Fruit fly (Drosophila melanogaster) whole organism, embryonic: ENCODE measurements around the gene scrt.

Experiments used
- Aef1 ChIP-seq: fragments of 200-800 bp; sonication (Bioruptor generic); IDR thresholded peaks from 3 replicates; pipeline ENCODE4 v1.3.6; 2022; ENCODE audit warnings: missing biosample characterization, missing genetic modification characterization
- Blimp-1 ChIP-seq: fragments of 200-800 bp; sonication (Bioruptor generic); optimal IDR thresholded peaks from 3 replicates; lab custom pipeline; 2018; ENCODE audit warnings: missing biosample characterization, missing genetic modification characterization, mild to moderate bottlenecking, moderate library complexity, missing genetic modification reagents
- CG13123 ChIP-seq: fragments of 200-800 bp; sonication (Bioruptor generic); optimal IDR thresholded peaks from 2 replicates; lab custom pipeline; 2016; ENCODE audit warnings: missing biosample characterization, missing genetic modification characterization
- CG15073 ChIP-seq: fragments of 200-800 bp; sonication (Bioruptor generic); optimal IDR thresholded peaks from 2 replicates; lab custom pipeline; 2016; ENCODE audit warnings: missing biosample characterization, missing genetic modification characterization
- CG1603 ChIP-seq: fragments of 200-800 bp; sonication (Bioruptor generic); optimal IDR thresholded peaks from 2 replicates; lab custom pipeline; 2019; ENCODE audit warnings: missing biosample characterization, mild to moderate bottlenecking, missing genetic modification characterization, moderate library complexity
- CG16779 ChIP-seq: fragments of 200-800 bp; sonication (Bioruptor generic); IDR thresholded peaks from 2 replicates; pipeline ENCODE4 v1.3.6; 2022; ENCODE audit warnings: missing biosample characterization, missing genetic modification characterization
- CG17186 ChIP-seq: fragments of 200-800 bp; sonication (Bioruptor generic); optimal IDR thresholded peaks from 3 replicates; lab custom pipeline; 2017; ENCODE audit warnings: missing biosample characterization, missing genetic modification reagents, missing genetic modification characterization
- CG18599 ChIP-seq: fragments of 200-800 bp; sonication (Bioruptor generic); optimal IDR thresholded peaks from 3 replicates; lab custom pipeline; 2017; ENCODE audit warnings: missing biosample characterization, missing genetic modification characterization, mild to moderate bottlenecking, moderate library complexity, missing genetic modification reagents
- CG18619 ChIP-seq: fragments of 200-800 bp; sonication (Bioruptor generic); optimal IDR thresholded peaks from 3 replicates; lab custom pipeline; 2017; ENCODE audit warnings: missing biosample characterization, mild to moderate bottlenecking, missing genetic modification characterization
- CG2678 ChIP-seq: fragments of 200-800 bp; sonication (Bioruptor generic); optimal IDR thresholded peaks from 3 replicates; lab custom pipeline; 2019; ENCODE audit warnings: missing biosample characterization, mild to moderate bottlenecking, missing genetic modification characterization, moderate library complexity
- CG4617 ChIP-seq: fragments of 200-800 bp; sonication (Bioruptor generic); optimal IDR thresholded peaks from 3 replicates; lab custom pipeline; 2016; ENCODE audit warnings: missing biosample characterization, missing genetic modification characterization, borderline replicate concordance
- CG4854 ChIP-seq: fragments of 200-800 bp; sonication (Bioruptor generic); optimal IDR thresholded peaks from 2 replicates; lab custom pipeline; 2016; ENCODE audit warnings: missing biosample characterization, missing genetic modification characterization, inconsistent platforms
- CG5245 ChIP-seq: fragments of 200-800 bp; sonication (Bioruptor generic); optimal IDR thresholded peaks from 3 replicates; lab custom pipeline; 2016; ENCODE audit warnings: missing biosample characterization, missing genetic modification characterization
- CG7928 ChIP-seq: fragments of 200-800 bp; sonication (Bioruptor generic); optimal IDR thresholded peaks from 2 replicates; lab custom pipeline; 2017; ENCODE audit warnings: missing biosample characterization, mild to moderate bottlenecking, missing genetic modification characterization
- CG8924 ChIP-seq: fragments of 200-800 bp; optimal IDR thresholded peaks from 3 replicates; lab custom pipeline; 2019; ENCODE audit warnings: missing biosample characterization, mild to moderate bottlenecking, missing genetic modification characterization, moderate library complexity
- CG9609 ChIP-seq: fragments of 200-800 bp; sonication (Bioruptor generic); optimal IDR thresholded peaks from 3 replicates; lab custom pipeline; 2016; ENCODE audit warnings: missing biosample characterization, missing genetic modification characterization
- CG9932 ChIP-seq: fragments of 200-800 bp; sonication (Bioruptor generic); IDR thresholded peaks from 2 replicates; pipeline ENCODE4 v1.3.6; 2022; ENCODE audit warnings: missing biosample characterization, missing genetic modification characterization
- D ChIP-seq, 2 experiments: fragments of 200-800 bp in 1 of 2; fragments of >200 bp in 1 of 2; sonication (Bioruptor generic) in 1 of 2; optimal IDR thresholded peaks; 2 replicates in 1 of 2; 3 replicates in 1 of 2; lab custom pipeline; 2017; ENCODE audit warnings: mild to moderate bottlenecking in 1 of 2, missing biosample characterization in 1 of 2, missing genetic modification characterization in 1 of 2, missing genetic modification reagents in 1 of 2
- D19B ChIP-seq: fragments of 200-800 bp; sonication (Bioruptor generic); optimal IDR thresholded peaks from 2 replicates; lab custom pipeline; 2017; ENCODE audit warnings: missing biosample characterization, mild to moderate bottlenecking, missing genetic modification characterization
- Dp ChIP-seq: fragments of 200-800 bp; sonication (Bioruptor generic); optimal IDR thresholded peaks from 2 replicates; lab custom pipeline; 2018; ENCODE audit warnings: missing biosample characterization, mild to moderate bottlenecking, missing genetic modification characterization, moderate library complexity
- Dref ChIP-seq: fragments of 200-800 bp; sonication (Bioruptor generic); IDR thresholded peaks from 2 replicates; pipeline ENCODE4 v1.3.6; 2022; ENCODE audit warnings: missing biosample characterization, missing genetic modification characterization
- Drgx ChIP-seq: fragments of 200-800 bp; sonication (Bioruptor generic); IDR thresholded peaks from 2 replicates; pipeline ENCODE4 v1.3.6; 2022; ENCODE audit warnings: missing biosample characterization, missing genetic modification characterization
- ERR ChIP-seq: fragments of 200-800 bp; sonication (Bioruptor generic); optimal IDR thresholded peaks from 2 replicates; lab custom pipeline; 2016; ENCODE audit warnings: missing biosample characterization, missing genetic modification characterization
- Gug ChIP-seq: fragments of 200-800 bp; sonication (Bioruptor generic); IDR thresholded peaks from 4 replicates; pipeline ENCODE4 v1.3.6; 2022; ENCODE audit warnings: missing biosample characterization, missing genetic modification characterization
- H15 ChIP-seq: fragments of 200-800 bp; sonication (Bioruptor generic); IDR thresholded peaks from 3 replicates; pipeline ENCODE4 v1.3.6; 2022; ENCODE audit warnings: missing biosample characterization, missing genetic modification characterization
- HLH4C ChIP-seq: fragments of 200-800 bp; sonication (Bioruptor generic); IDR thresholded peaks from 3 replicates; pipeline ENCODE4 v1.3.6; 2022; ENCODE audit warnings: missing biosample characterization, missing genetic modification characterization; ENCODE audit not compliant: partially characterized antibody
- Hand ChIP-seq: fragments of 200-800 bp; sonication (Bioruptor generic); optimal IDR thresholded peaks from 2 replicates; lab custom pipeline; 2017; ENCODE audit warnings: mild to moderate bottlenecking, missing biosample characterization, missing genetic modification reagents, missing genetic modification characterization
- Hmr ChIP-seq: fragments of 200-800 bp; sonication (Bioruptor generic); optimal IDR thresholded peaks from 3 replicates; lab custom pipeline; 2017; ENCODE audit warnings: mild to moderate bottlenecking, missing biosample characterization, missing genetic modification reagents, missing genetic modification characterization
- Lhr ChIP-seq: fragments of 200-800 bp; sonication (Bioruptor generic); optimal IDR thresholded peaks from 3 replicates; lab custom pipeline; 2017; ENCODE audit warnings: mild to moderate bottlenecking, missing biosample characterization, missing genetic modification reagents, missing genetic modification characterization
- MBD-R2 ChIP-seq: fragments of 200-800 bp; sonication (Bioruptor generic); IDR thresholded peaks from 2 replicates; pipeline ENCODE4 v1.3.6; 2022; ENCODE audit warnings: missing biosample characterization, missing genetic modification characterization
- Med ChIP-seq: fragments of 200-800 bp; sonication (Bioruptor generic); peaks from one replicate; lab custom pipeline; 2016; ENCODE audit warnings: missing biosample characterization, missing genetic modification characterization, mild to moderate bottlenecking, inconsistent platforms, moderate library complexity
- Opbp ChIP-seq: fragments of 200-800 bp; sonication (Bioruptor generic); IDR thresholded peaks from 3 replicates; pipeline ENCODE4 v1.3.6; 2022; ENCODE audit warnings: missing biosample characterization, missing genetic modification characterization; ENCODE audit not compliant: partially characterized antibody
- TFAM ChIP-seq: fragments of 200-800 bp; sonication (Bioruptor generic); optimal IDR thresholded peaks from 2 replicates; lab custom pipeline; 2017; ENCODE audit warnings: missing biosample characterization, missing genetic modification characterization, inconsistent platforms
- ash1 ChIP-seq: fragments of 200-800 bp; sonication (Bioruptor generic); optimal IDR thresholded peaks from 2 replicates; lab custom pipeline; 2018; ENCODE audit warnings: missing biosample characterization, mild to moderate bottlenecking, missing genetic modification characterization
- ato ChIP-seq: fragments of 200-800 bp; sonication (Bioruptor generic); IDR thresholded peaks from 2 replicates; pipeline ENCODE4 v1.3.6; 2022; ENCODE audit warnings: missing biosample characterization, missing genetic modification characterization; ENCODE audit not compliant: partially characterized antibody
- crp ChIP-seq, 2 experiments: fragments of 200-800 bp; sonication (Bioruptor generic); optimal IDR thresholded peaks; 2 replicates in 1 of 2; 3 replicates in 1 of 2; lab custom pipeline; 2017; ENCODE audit warnings: missing biosample characterization in 2 of 2, missing genetic modification characterization in 2 of 2, mild to moderate bottlenecking in 1 of 2, moderate library complexity in 1 of 2
- dm ChIP-seq: fragments of 200-800 bp; sonication (Bioruptor generic); optimal IDR thresholded peaks from 3 replicates; lab custom pipeline; 2016; ENCODE audit warnings: missing biosample characterization, missing genetic modification characterization
- dmrt11E ChIP-seq: fragments of 200-800 bp; sonication (Bioruptor generic); optimal IDR thresholded peaks from 3 replicates; lab custom pipeline; 2018; ENCODE audit warnings: missing biosample characterization, mild to moderate bottlenecking, missing genetic modification characterization, moderate library complexity
- dysf ChIP-seq: fragments of 200-800 bp; sonication (Bioruptor generic); IDR thresholded peaks from 3 replicates; pipeline ENCODE4 v1.3.6; 2022; ENCODE audit warnings: missing biosample characterization, missing genetic modification characterization
- ems ChIP-seq: fragments of 200-800 bp; sonication (Bioruptor generic); optimal IDR thresholded peaks from 3 replicates; lab custom pipeline; 2016; ENCODE audit warnings: missing biosample characterization, missing genetic modification characterization
- gcm ChIP-seq: fragments of 200-800 bp; sonication (Bioruptor generic); optimal IDR thresholded peaks from 2 replicates; lab custom pipeline; 2019; ENCODE audit warnings: missing biosample characterization, mild to moderate bottlenecking, missing genetic modification characterization, moderate library complexity
- gem ChIP-seq: fragments of 200-800 bp; sonication (Bioruptor generic); optimal IDR thresholded peaks from 2 replicates; lab custom pipeline; 2019; ENCODE audit warnings: missing biosample characterization, mild to moderate bottlenecking, missing genetic modification characterization, moderate library complexity
- h ChIP-seq: fragments of >200 bp; optimal IDR thresholded peaks from 2 replicates; lab custom pipeline; 2017
- ham ChIP-seq: fragments of 200-800 bp; sonication (Bioruptor generic); IDR thresholded peaks from 2 replicates; pipeline ENCODE4 v1.3.6; 2022; ENCODE audit warnings: missing biosample characterization, missing genetic modification characterization
- ind ChIP-seq: fragments of 200-800 bp; sonication (Bioruptor generic); optimal IDR thresholded peaks from 3 replicates; lab custom pipeline; 2016; ENCODE audit warnings: missing biosample characterization, missing genetic modification characterization
- jumu ChIP-seq: fragments of 200-800 bp; sonication (Bioruptor generic); optimal IDR thresholded peaks from 3 replicates; lab custom pipeline; 2016; ENCODE audit warnings: missing biosample characterization, missing genetic modification characterization
- lmd ChIP-seq: fragments of 200-800 bp; sonication (Bioruptor generic); IDR thresholded peaks from 2 replicates; pipeline ENCODE4 v1.3.6; 2022; ENCODE audit warnings: missing biosample characterization, missing genetic modification characterization
- nerfin-2 ChIP-seq: fragments of 200-800 bp; sonication (Bioruptor generic); IDR thresholded peaks from 2 replicates; pipeline ENCODE4 v1.3.6; 2022; ENCODE audit warnings: missing biosample characterization, missing genetic modification characterization; ENCODE audit not compliant: partially characterized antibody
- nmo ChIP-seq: fragments of 200-800 bp; sonication (Bioruptor generic); optimal IDR thresholded peaks from 2 replicates; lab custom pipeline; 2018; ENCODE audit warnings: missing biosample characterization, mild to moderate bottlenecking, missing genetic modification characterization, moderate library complexity
- shn ChIP-seq: fragments of 200-800 bp; sonication (Bioruptor generic); optimal IDR thresholded peaks from 3 replicates; lab custom pipeline; 2016; ENCODE audit warnings: missing biosample characterization, missing genetic modification characterization
- sob ChIP-seq: fragments of 200-800 bp; sonication (Bioruptor generic); IDR thresholded peaks from 2 replicates; pipeline ENCODE4 v1.3.6; 2022; ENCODE audit warnings: missing biosample characterization, missing genetic modification characterization

Gene scrt

DNA sequence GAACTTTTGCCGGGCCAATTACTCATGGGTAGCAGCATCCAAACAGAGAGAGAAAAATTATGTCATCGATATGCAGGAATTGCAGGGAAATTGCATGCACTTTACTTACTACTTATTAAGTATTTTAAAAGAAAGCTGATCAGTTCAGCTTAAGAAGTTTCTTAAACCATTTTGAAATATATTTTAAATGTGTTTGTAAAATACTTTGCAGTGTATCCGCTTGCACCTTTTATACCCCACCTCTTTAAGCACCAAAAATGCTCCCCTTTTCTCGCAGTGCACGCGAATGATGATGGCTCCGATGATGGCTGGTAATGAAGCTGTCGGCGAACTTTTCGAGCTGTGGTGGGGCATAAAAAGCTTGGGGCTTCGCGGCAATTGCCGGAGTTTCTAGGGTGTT lies 31.2 kb upstream of the scrt start, which contains the start of gene CG14984 (continued):
- TF ChIP-seq gcm (GFP tag; lab: Kevin White, UChicago) (no peak), Med (GFP tag; lab: Kevin White, UChicago) (peak; percentile 86), Lhr (no peak), ato (no peak), CG2678 (peak; percentile 70), CG16779 (GFP tag; lab: Robert Waterston, UW) (no peak), dysf (GFP tag; lab: Robert Waterston, UW) (peak; percentile 74; the same call in 2 of the 3 replicates), gem (peak; percentile 38), Opbp (GFP tag; lab: Robert Waterston, UW) (no peak), Dref (GFP tag; lab: Robert Waterston, UW) (no peak), dm (GFP tag; lab: Kevin White, UChicago) (no peak), ash1 (no peak), ham (no peak), Blimp-1 (GFP tag; lab: Kevin White, UChicago) (peak; percentile 21), crp (GFP tag; optimal IDR thresholded peaks at IDR 0.05; lab: Kevin White, UChicago) (no peak), shn (GFP tag; lab: Kevin White, UChicago) (peak; percentile 16), ERR (peak; percentile 1), Dp (GFP tag; lab: Kevin White, UChicago) (no peak), nerfin-2 (GFP tag; lab: Robert Waterston, UW) (no peak), h (lab: Kevin White, UChicago) (no peak), nmo (GFP tag; lab: Kevin White, UChicago) (no peak), Hand (GFP tag; lab: Kevin White, UChicago) (no peak), HLH4C (no peak), CG9932 (peak; percentile 69), CG4854 (no peak), CG18619 (GFP tag; lab: Kevin White, UChicago) (no peak), MBD-R2 (GFP tag; lab: Robert Waterston, UW) (no peak), ems (GFP tag; lab: Kevin White, UChicago) (peak; percentile 57), jumu (no peak), Gug (GFP tag; lab: Robert Waterston, UW) (peak; percentile 57; the same call in 2 of the 4 replicates), CG13123 (GFP tag; lab: Kevin White, UChicago) (no peak), H15 (GFP tag; lab: Robert Waterston, UW) (no peak), CG15073 (no peak), CG17186 (GFP tag; lab: Kevin White, UChicago) (no peak), dmrt11E (no peak), CG9609 (GFP tag; lab: Kevin White, UChicago) (no peak), CG7928 (peak; percentile 5), CG5245 (no peak), D (optimal IDR thresholded peaks at IDR 0.05; lab: Kevin White, UChicago) (no peak), D (GFP tag; optimal IDR thresholded peaks at IDR 0.05; lab: Kevin White, UChicago) (no peak), Aef1 (GFP tag; lab: Robert Waterston, UW) (peak; percentile 65), ind (GFP tag; lab: Kevin White, UChicago) (peak; percentile 60), CG1603 (no peak), TFAM (GFP tag; lab: Kevin White, UChicago) (no peak), D19B (GFP tag; lab: Kevin White, UChicago) (peak; percentile 50), CG4617 (GFP tag; lab: Kevin White, UChicago) (no peak), sob (GFP tag; lab: Robert Waterston, UW) (peak; percentile 72), Drgx (GFP tag; lab: Robert Waterston, UW) (peak; percentile 72), CG8924 (tag; lab: Kevin White, UChicago) (no peak), lmd (peak; percentile 69), CG18599 (peak; percentile 76), Hmr (peak; percentile 20)
